Worm (Caenorhabditis elegans): ENCODE results near the gene clik-1.

ce11 chrV:6780166-6780565 is 11.6 kb upstream of the clik-1 start, which contains the start of gene ZC404.15:
- TF ChIP-seq ztf-11 (tag; optimal IDR thresholded peaks at IDR 0.05) (no peak), lin-13 (GFP tag; optimal IDR thresholded peaks at IDR 0.05) (no peak), snpc-4 (tag; optimal IDR thresholded peaks at IDR 0.05) (no peak), skn-1 (tag; optimal IDR thresholded peaks at IDR 0.05) (no peak), Y116A8C.19 (tag; optimal IDR thresholded peaks at IDR 0.05; ENCODE audit: borderline replicate concordance) (no peak), aha-1 (tag; optimal IDR thresholded peaks at IDR 0.05) (no peak)

Data from whole organism, L1 larva.